Fruit fly (Drosophila melanogaster): Measurements from ENCODE around the gene Bka.

The Bka gene

DNA sequence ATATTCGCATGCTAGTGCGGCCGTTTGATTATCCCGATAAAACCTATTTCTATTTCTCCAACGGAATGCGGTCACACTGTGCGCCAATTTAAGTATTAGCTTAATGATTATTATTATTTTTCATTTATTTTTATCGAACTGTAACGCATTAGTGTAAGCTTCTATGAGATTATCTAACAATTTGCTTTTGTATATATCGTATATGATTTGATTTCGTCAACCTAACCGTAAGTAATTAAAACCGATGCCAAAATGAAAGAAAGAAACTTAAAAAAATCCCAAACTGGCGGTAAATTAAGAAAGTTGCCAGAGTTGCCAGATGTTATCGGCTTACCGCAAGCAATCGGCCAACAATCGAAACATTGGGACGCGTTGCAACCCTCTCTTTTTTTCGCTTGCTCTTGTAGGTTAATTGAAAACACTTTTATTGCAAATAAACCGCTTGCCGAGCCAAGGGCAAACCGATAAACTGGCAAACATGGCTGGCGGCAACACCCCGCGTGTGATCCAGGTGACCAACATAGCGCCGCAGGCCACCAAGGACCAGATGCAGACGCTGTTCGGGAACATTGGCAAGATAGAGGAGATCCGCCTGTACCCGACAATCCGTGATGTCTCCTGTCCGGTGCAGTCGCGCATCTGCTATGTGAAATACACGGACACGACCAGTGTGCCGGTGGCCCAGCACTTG, 17.6 kb downstream of the Bka start, which contains the start of the genes Etl1 and Srp54 (continued):
- TF ChIP-seq chn (GFP tag; optimal IDR thresholded peaks at IDR 0.05): no peak
- TF ChIP-seq jigr1 (GFP tag; IDR thresholded peaks at IDR 0.05): peak; percentile 54; the same call in 1 of the 3 replicates
- no peak for TF ChIP-seq tap (tag; optimal IDR thresholded peaks at IDR 0.05)
- TF ChIP-seq CG16779 (GFP tag; IDR thresholded peaks at IDR 0.05): no peak
- TF ChIP-seq CG9797 (GFP tag; optimal IDR thresholded peaks at IDR 0.05): peak; percentile 73
- peak; percentile 27; the same call in 1 of the 3 replicates for TF ChIP-seq CG17361 (GFP tag; IDR thresholded peaks at IDR 0.05)
- TF ChIP-seq MBD-R2 (GFP tag; IDR thresholded peaks at IDR 0.05): peak; percentile 60
- no peak for TF ChIP-seq CG17328 (GFP tag; IDR thresholded peaks at IDR 0.05)
- peak; percentile 11 for TF ChIP-seq CG11504 (tag; optimal IDR thresholded peaks at IDR 0.05)
- TF ChIP-seq CG1233 (GFP tag; optimal IDR thresholded peaks at IDR 0.05): no peak
- TF ChIP-seq Sry-δ (GFP tag; optimal IDR thresholded peaks at IDR 0.05): peak; percentile 28
- TF ChIP-seq CG14710 (tag; optimal IDR thresholded peaks at IDR 0.05): peak; percentile 72
- TF ChIP-seq CG2712 (tag; optimal IDR thresholded peaks at IDR 0.05): peak; percentile 25
- no peak for TF ChIP-seq CG6683 (GFP tag; optimal IDR thresholded peaks at IDR 0.05)
- TF ChIP-seq wdn (GFP tag; IDR thresholded peaks at IDR 0.05): no peak
- TF ChIP-seq pzg (GFP tag; optimal IDR thresholded peaks at IDR 0.05): peak; percentile 43
- TF ChIP-seq Dp (GFP tag; optimal IDR thresholded peaks at IDR 0.05): peak; percentile 77
- no peak for TF ChIP-seq tgo (GFP tag; IDR thresholded peaks at IDR 0.05)
- no peak for TF ChIP-seq CG16815 (GFP tag; optimal IDR thresholded peaks at IDR 0.05)
- TF ChIP-seq CoRest (tag; optimal IDR thresholded peaks at IDR 0.05): peak; percentile 44
- peak in 1 of 2 experiments; percentile 8 for TF ChIP-seq crp (GFP tag; optimal IDR thresholded peaks at IDR 0.05)
- peak; percentile 2 for TF ChIP-seq CG4424 (GFP tag; optimal IDR thresholded peaks at IDR 0.05)
- no peak for TF ChIP-seq az2 (GFP tag; optimal IDR thresholded peaks at IDR 0.05)
- peak; percentile 62 for TF ChIP-seq CG15514 (GFP tag; optimal IDR thresholded peaks at IDR 0.05)
- peak; percentile 49 for TF ChIP-seq zen (tag; optimal IDR thresholded peaks at IDR 0.05)
- TF ChIP-seq sens (GFP tag): peak; percentile 76
- TF ChIP-seq CG8924 (tag; optimal IDR thresholded peaks at IDR 0.05): peak; percentile 10
- TF ChIP-seq BEAF-32 (GFP tag; optimal IDR thresholded peaks at IDR 0.05): peak; percentile 63
- TF ChIP-seq Dref (GFP tag; IDR thresholded peaks at IDR 0.05): peak; percentile 56
- TF ChIP-seq hbn (GFP tag; IDR thresholded peaks at IDR 0.05; ENCODE audit: partially characterized antibody): no peak
- peak; percentile 17; the same call in 1 of the 2 replicates for TF ChIP-seq slbo (GFP tag; IDR thresholded peaks at IDR 0.05)
- peak in 1 of 2 experiments; percentile 37 for TF ChIP-seq Pdp1 (GFP tag; optimal IDR thresholded peaks at IDR 0.05)
- peak; percentile 93 for TF ChIP-seq Sin3A (optimal IDR thresholded peaks at IDR 0.05)
- peak; percentile 68 for TF ChIP-seq CG17186 (GFP tag; optimal IDR thresholded peaks at IDR 0.05)
- no peak for TF ChIP-seq sim (GFP tag; IDR thresholded peaks at IDR 0.05)
- 0 out of 2 replicates have a peak, but pooled peaks have one; percentile 20 for TF ChIP-seq CG31441 (GFP tag; IDR thresholded peaks at IDR 0.05)
- TF ChIP-seq CG10267 (tag; optimal IDR thresholded peaks at IDR 0.05): peak; percentile 63
- peak; percentile 22; the same call in 1 of the 3 replicates for TF ChIP-seq zfh1 (GFP tag; IDR thresholded peaks at IDR 0.05)
- 0 out of 2 replicates have a peak, but pooled peaks have one; percentile 28 for TF ChIP-seq bbx (GFP tag; IDR thresholded peaks at IDR 0.05; ENCODE audit: partially characterized antibody)
- TF ChIP-seq Max (GFP tag; optimal IDR thresholded peaks at IDR 0.05): peak; percentile 5
- peak; percentile 20 for TF ChIP-seq sd (tag; optimal IDR thresholded peaks at IDR 0.05)
- no peak for TF ChIP-seq CG9609 (GFP tag; optimal IDR thresholded peaks at IDR 0.05)
- TF ChIP-seq Scr (GFP tag; IDR thresholded peaks at IDR 0.05; ENCODE audit: partially characterized antibody): peak; percentile 35
- peak; percentile 42 for TF ChIP-seq nmo (GFP tag; optimal IDR thresholded peaks at IDR 0.05)
- peak; percentile 12 for TF ChIP-seq CG2120 (GFP tag; optimal IDR thresholded peaks at IDR 0.05)
- no peak for TF ChIP-seq cas (GFP tag; IDR thresholded peaks at IDR 0.05)
- peak; percentile 4; the same call in 1 of the 3 replicates for TF ChIP-seq Opbp (GFP tag; IDR thresholded peaks at IDR 0.05; ENCODE audit: partially characterized antibody)
- peak; percentile 35 for TF ChIP-seq Nf-YC (tag; optimal IDR thresholded peaks at IDR 0.05)
- no peak for TF ChIP-seq CG12104 (GFP tag; optimal IDR thresholded peaks at IDR 0.05)
